Worm (Caenorhabditis elegans): ENCODE measurements around the gene lin-32.

Gene lin-32

ce11 chrX:2246908-2247307, 17.0 kb upstream of the lin-32 start, which contains the start of gene AH9.1:
TSS of gene AH9.1 (minus strand) at chrX:2247008.
- no peak for TF ChIP-seq egl-27 (tag; optimal IDR thresholded peaks at IDR 0.05)
- TF ChIP-seq ama-1 (optimal IDR thresholded peaks at IDR 0.05) = no peak
- TF ChIP-seq mdl-1 (tag; optimal IDR thresholded peaks at IDR 0.05) = no peak
- no peak for TF ChIP-seq sma-3 (GFP tag; optimal IDR thresholded peaks at IDR 0.05)
- TF ChIP-seq unc-62 (GFP tag; optimal IDR thresholded peaks at IDR 0.05) = no peak
- no peak for TF ChIP-seq nhr-129 (tag; optimal IDR thresholded peaks at IDR 0.05)
- no peak for TF ChIP-seq nhr-25 (tag; optimal IDR thresholded peaks at IDR 0.05)
- no peak for TF ChIP-seq Y55F3AM.14 (GFP tag; optimal IDR thresholded peaks at IDR 0.05)
- no peak for TF ChIP-seq unc-39 (tag; optimal IDR thresholded peaks at IDR 0.05)
- TF ChIP-seq lsy-2 (tag; optimal IDR thresholded peaks at IDR 0.05) = no peak

DNA sequence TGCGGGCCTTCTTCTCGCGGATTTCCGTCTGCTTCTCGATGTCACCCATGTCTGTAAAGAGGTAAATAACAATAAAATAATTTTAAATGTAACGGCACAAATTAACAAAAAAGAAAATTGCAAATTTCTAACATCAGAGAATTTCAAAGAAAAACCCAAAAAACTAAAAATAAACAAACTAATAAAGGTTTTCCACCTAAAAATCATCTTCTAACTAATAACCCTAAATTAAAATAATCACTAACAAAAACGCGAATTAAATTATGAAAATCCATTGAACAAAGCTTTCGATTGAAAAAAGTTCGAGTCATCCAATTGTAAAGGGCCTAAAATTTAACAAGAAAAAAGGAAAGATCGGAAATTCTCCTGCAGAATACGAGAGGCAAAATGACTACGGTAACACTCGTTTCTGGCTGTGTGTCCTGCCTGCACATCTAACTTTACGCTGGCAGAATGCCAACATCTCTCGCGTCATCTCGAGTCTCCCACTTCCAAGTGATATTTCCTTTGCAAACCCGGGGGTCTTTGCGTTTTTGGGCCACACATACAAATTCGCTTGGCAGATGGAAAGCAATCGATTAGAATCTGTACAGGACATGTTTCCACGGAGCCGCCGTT, 12.8 kb upstream of the lin-32 start, which contains the start of gene rpl-11.2:
Gene rpl-11.2 (minus strand): TSS at position 51 of the 618 bp plus-strand sequence.
- TF ChIP-seq skn-1 (tag; optimal IDR thresholded peaks at IDR 0.05) = peak; percentile 83
- TF ChIP-seq snpc-4 (tag; optimal IDR thresholded peaks at IDR 0.05) = peak; percentile 89
- peak; percentile 89 for TF ChIP-seq zag-1 (tag; optimal IDR thresholded peaks at IDR 0.05)
- TF ChIP-seq nhr-25 (tag; optimal IDR thresholded peaks at IDR 0.05) = peak; percentile 98
- peak; percentile 99 for TF ChIP-seq ZK546.5 (tag; optimal IDR thresholded peaks at IDR 0.05)
- TF ChIP-seq unc-39 (tag; optimal IDR thresholded peaks at IDR 0.05) = no peak
- no peak for TF ChIP-seq dmd-4 (tag; optimal IDR thresholded peaks at IDR 0.05)
- TF ChIP-seq ztf-1 (GFP tag; conservative IDR thresholded peaks at IDR 0.05) = no peak
- TF ChIP-seq nhr-12 (tag; optimal IDR thresholded peaks at IDR 0.05) = no peak
- peak; percentile 99 for TF ChIP-seq C34F6.9 (tag; optimal IDR thresholded peaks at IDR 0.05)
- peak; percentile 96 for TF ChIP-seq ceh-16 (tag; optimal IDR thresholded peaks at IDR 0.05)
- TF ChIP-seq lin-13 (GFP tag; optimal IDR thresholded peaks at IDR 0.05) = peak; percentile 97
- TF ChIP-seq gmeb-1 (tag; optimal IDR thresholded peaks at IDR 0.05) = peak; percentile 91
- TF ChIP-seq lin-11 (tag; optimal IDR thresholded peaks at IDR 0.05) = peak; percentile 99
- TF ChIP-seq ama-1 (optimal IDR thresholded peaks at IDR 0.05) = peak; percentile 84
- peak; percentile 97 for TF ChIP-seq nhr-6 (tag; optimal IDR thresholded peaks at IDR 0.05)
- peak; percentile 99 for TF ChIP-seq unc-55 (GFP tag; optimal IDR thresholded peaks at IDR 0.05)
- no peak for TF ChIP-seq nhr-11 (tag; optimal IDR thresholded peaks at IDR 0.05)
- peak; percentile 52 for TF ChIP-seq R02D3.7 (tag; optimal IDR thresholded peaks at IDR 0.05)
- TF ChIP-seq egl-27 (tag; optimal IDR thresholded peaks at IDR 0.05) = peak; percentile 87
- peak; percentile 97 for TF ChIP-seq fos-1 (tag; optimal IDR thresholded peaks at IDR 0.05)
- peak; percentile 98 for TF ChIP-seq sma-3 (GFP tag; optimal IDR thresholded peaks at IDR 0.05)
- TF ChIP-seq Y55F3AM.14 (GFP tag; optimal IDR thresholded peaks at IDR 0.05) = peak; percentile 92
- peak; percentile 76 for TF ChIP-seq blmp-1 (tag; optimal IDR thresholded peaks at IDR 0.05; ENCODE audit: insufficient read depth)
- TF ChIP-seq nhr-237 (tag; optimal IDR thresholded peaks at IDR 0.05) = peak; percentile 77
- no peak for TF ChIP-seq elt-1 (tag; optimal IDR thresholded peaks at IDR 0.05)
- TF ChIP-seq F13H6.1 (tag; optimal IDR thresholded peaks at IDR 0.05) = peak; percentile 97
- TF ChIP-seq nhr-23 (tag; optimal IDR thresholded peaks at IDR 0.05) = no peak
- peak; percentile 62 to 77 for TF ChIP-seq mdl-1 (tag; optimal IDR thresholded peaks at IDR 0.05)
- TF ChIP-seq nhr-129 (tag; optimal IDR thresholded peaks at IDR 0.05) = peak; percentile 99
- TF ChIP-seq alr-1 (tag; optimal IDR thresholded peaks at IDR 0.05) = no peak
- TF ChIP-seq mab-5 (tag; optimal IDR thresholded peaks at IDR 0.05) = peak; percentile 94
- TF ChIP-seq lin-39 (tag; optimal IDR thresholded peaks at IDR 0.05) = no peak
- TF ChIP-seq peb-1 (tag; optimal IDR thresholded peaks at IDR 0.05) = peak; percentile 90
- TF ChIP-seq crh-2 (tag; optimal IDR thresholded peaks at IDR 0.05) = peak; percentile 99
- TF ChIP-seq elt-3 (tag; optimal IDR thresholded peaks at IDR 0.05) = no peak
- peak; percentile 94 for TF ChIP-seq ztf-4 (tag; optimal IDR thresholded peaks at IDR 0.05)
- TF ChIP-seq sma-9 (GFP tag; optimal IDR thresholded peaks at IDR 0.05) = peak; percentile 98
- TF ChIP-seq sma-9 (tag; optimal IDR thresholded peaks at IDR 0.05) = no peak
- TF ChIP-seq aly-2 (tag; optimal IDR thresholded peaks at IDR 0.05) = no peak
- peak; percentile 99 to 100 for TF ChIP-seq lsy-2 (tag; optimal IDR thresholded peaks at IDR 0.05)
- TF ChIP-seq nhr-21 (tag; optimal IDR thresholded peaks at IDR 0.05) = peak; percentile 98
- TF ChIP-seq nhr-77 (tag; optimal IDR thresholded peaks at IDR 0.05) = peak; percentile 88
- no peak for TF ChIP-seq mbf-1 (tag; optimal IDR thresholded peaks at IDR 0.05)
- peak; percentile 86 for TF ChIP-seq ceh-82 (tag; optimal IDR thresholded peaks at IDR 0.05)
- peak; percentile 47 for TF ChIP-seq ztf-11 (tag; optimal IDR thresholded peaks at IDR 0.05)
- peak; percentile 67 for TF ChIP-seq unc-62 (GFP tag; optimal IDR thresholded peaks at IDR 0.05)
- TF ChIP-seq sem-4 (tag; optimal IDR thresholded peaks at IDR 0.05) = peak; percentile 99
- peak; percentile 84 for TF ChIP-seq nhr-10 (tag; optimal IDR thresholded peaks at IDR 0.05)

All from whole organism, L2 larva.